Worm (Caenorhabditis elegans) whole organism, late embryonic: Measurements from ENCODE around the gene T20B12.3.

Experiments
- C08G9.2 ChIP-seq: sonication (generic microtip); optimal IDR thresholded peaks from 2 replicates; lab custom pipeline; 2016; ENCODE audit warnings: mild to moderate bottlenecking, missing genetic modification characterization, moderate library complexity, missing compliant biosample characterization
- C38D4.7 ChIP-seq: fragments of 200-800 bp; sonication (Bioruptor generic); optimal IDR thresholded peaks from 2 replicates; lab custom pipeline; 2018; ENCODE audit warnings: mild to moderate bottlenecking, missing genetic modification characterization, moderate library complexity, missing compliant biosample characterization
- K02D7.2 ChIP-seq: sonication (generic microtip); optimal IDR thresholded peaks from 2 replicates; lab custom pipeline; 2017; ENCODE audit warnings: mild to moderate bottlenecking, missing genetic modification characterization, missing compliant biosample characterization
- T23F11.4 ChIP-seq: fragments of 200-800 bp; sonication (Bioruptor generic); optimal IDR thresholded peaks from 2 replicates; lab custom pipeline; 2018; ENCODE audit warnings: mild to moderate bottlenecking, missing genetic modification characterization, missing compliant biosample characterization
- ama-1 ChIP-seq: fragments of 150-350 bp; optimal IDR thresholded peaks from 2 replicates; lab custom pipeline; 2014
- ceh-18 ChIP-seq: sonication (generic microtip); optimal IDR thresholded peaks from 2 replicates; lab custom pipeline; 2016; ENCODE audit warnings: missing genetic modification characterization, missing compliant biosample characterization
- ceh-2 ChIP-seq: sonication (generic microtip); optimal IDR thresholded peaks from 2 replicates; lab custom pipeline; 2016; ENCODE audit warnings: missing genotype, missing genetic modification characterization, missing compliant biosample characterization
- ceh-30 ChIP-seq: fragments of 150-350 bp; optimal IDR thresholded peaks from 2 replicates; lab custom pipeline; 2014; ENCODE audit warnings: missing biosample characterization, missing genetic modification characterization
- ceh-31 ChIP-seq: sonication (generic microtip); optimal IDR thresholded peaks from 2 replicates; lab custom pipeline; 2016; ENCODE audit warnings: missing genetic modification characterization, missing compliant biosample characterization
- ceh-45 ChIP-seq: fragments of 200-800 bp; sonication (Bioruptor generic); IDR thresholded peaks from 2 replicates; pipeline ENCODE4 v1.3.6; 2022; ENCODE audit warnings: missing genetic modification reagents, missing genetic modification characterization, missing compliant biosample characterization
- ceh-48 ChIP-seq: sonication (generic microtip); optimal IDR thresholded peaks from 2 replicates; lab custom pipeline; 2016; ENCODE audit warnings: missing genetic modification characterization, inconsistent platforms, missing compliant biosample characterization
- che-1 ChIP-seq: sonication (generic microtip); optimal IDR thresholded peaks from 2 replicates; lab custom pipeline; 2016; ENCODE audit warnings: mild to moderate bottlenecking, missing genetic modification characterization, missing compliant biosample characterization
- dmd-4 ChIP-seq: sonication (generic microtip); optimal IDR thresholded peaks from 2 replicates; lab custom pipeline; 2016; ENCODE audit warnings: borderline replicate concordance, missing genetic modification characterization, missing compliant biosample characterization
- dve-1 ChIP-seq: sonication (generic microtip); optimal IDR thresholded peaks from 2 replicates; lab custom pipeline; 2017; ENCODE audit warnings: antibody characterized with exemption, mild to moderate bottlenecking, missing genetic modification characterization, missing compliant biosample characterization
- elt-2 ChIP-seq: sonication (generic microtip); optimal IDR thresholded peaks from 2 replicates; lab custom pipeline; 2016; ENCODE audit warnings: missing genetic modification reagents, missing genetic modification characterization, missing compliant biosample characterization
- ets-4 ChIP-seq: sonication (generic microtip); optimal IDR thresholded peaks from 2 replicates; lab custom pipeline; 2016; ENCODE audit warnings: missing genetic modification characterization, missing compliant biosample characterization
- eyg-1 ChIP-seq: sonication (generic microtip); optimal IDR thresholded peaks from 2 replicates; lab custom pipeline; 2016; ENCODE audit warnings: missing genotype, missing genetic modification characterization, missing compliant biosample characterization
- fkh-10 ChIP-seq: fragments of 150-350 bp; optimal IDR thresholded peaks from 2 replicates; lab custom pipeline; 2014; ENCODE audit warnings: missing biosample characterization, missing genetic modification reagents, missing genetic modification characterization
- fkh-6 ChIP-seq: sonication (generic microtip); optimal IDR thresholded peaks from 2 replicates; lab custom pipeline; 2016; ENCODE audit warnings: missing genetic modification characterization, missing compliant biosample characterization
- hlh-15 ChIP-seq: sonication (generic microtip); optimal IDR thresholded peaks from 2 replicates; lab custom pipeline; 2016; ENCODE audit warnings: missing genetic modification characterization, missing compliant biosample characterization
- hlh-30 ChIP-seq: sonication (generic microtip); optimal IDR thresholded peaks from 2 replicates; lab custom pipeline; 2017; ENCODE audit warnings: antibody characterized with exemption, missing genetic modification characterization, missing compliant biosample characterization; ENCODE audit not compliant: insufficient read depth
- hlh-6 ChIP-seq: sonication (generic microtip); optimal IDR thresholded peaks from 2 replicates; lab custom pipeline; 2016; ENCODE audit warnings: missing genotype, missing genetic modification characterization, missing compliant biosample characterization
- hlh-8 ChIP-seq: sonication (generic microtip); optimal IDR thresholded peaks from 2 replicates; lab custom pipeline; 2016; ENCODE audit warnings: missing genotype, missing genetic modification characterization, missing compliant biosample characterization
- lim-6 ChIP-seq: sonication (generic microtip); optimal IDR thresholded peaks from 2 replicates; lab custom pipeline; 2016; ENCODE audit warnings: missing genetic modification characterization, missing compliant biosample characterization
- nfya-1 ChIP-seq: sonication (generic microtip); optimal IDR thresholded peaks from 2 replicates; lab custom pipeline; 2017; ENCODE audit warnings: missing genetic modification characterization, mild to moderate bottlenecking, missing compliant biosample characterization, antibody characterized with exemption, moderate library complexity
- nhr-232 ChIP-seq: sonication (generic microtip); optimal IDR thresholded peaks from 2 replicates; lab custom pipeline; 2016; ENCODE audit warnings: missing genetic modification characterization, missing compliant biosample characterization
- npax-4 ChIP-seq: sonication (generic microtip); optimal IDR thresholded peaks from 2 replicates; lab custom pipeline; 2016; ENCODE audit warnings: missing genetic modification characterization, missing compliant biosample characterization
- pag-3 ChIP-seq: sonication (generic microtip); optimal IDR thresholded peaks from 2 replicates; lab custom pipeline; 2016; ENCODE audit warnings: missing compliant biosample characterization, missing genetic modification characterization, borderline replicate concordance
- pax-1 ChIP-seq: fragments of 150-350 bp; optimal IDR thresholded peaks from 2 replicates; lab custom pipeline; 2014; ENCODE audit warnings: missing biosample characterization, missing genetic modification characterization
- pqm-1 ChIP-seq: sonication (generic microtip); optimal IDR thresholded peaks from 2 replicates; lab custom pipeline; 2016; ENCODE audit warnings: missing genetic modification characterization, missing compliant biosample characterization
- pros-1 ChIP-seq: fragments of 150-350 bp; optimal IDR thresholded peaks from 2 replicates; lab custom pipeline; 2014; ENCODE audit warnings: missing biosample characterization, missing genetic modification reagents, missing genetic modification characterization
- ref-2 ChIP-seq: sonication (generic microtip); optimal IDR thresholded peaks from 2 replicates; lab custom pipeline; 2016; ENCODE audit warnings: missing genetic modification characterization, missing compliant biosample characterization
- rnt-1 ChIP-seq: sonication (generic microtip); optimal IDR thresholded peaks from 2 replicates; lab custom pipeline; 2016; ENCODE audit warnings: missing genetic modification characterization, missing compliant biosample characterization
- sdc-2 ChIP-seq: sonication (generic microtip); optimal IDR thresholded peaks from 2 replicates; lab custom pipeline; 2016; ENCODE audit warnings: missing genotype, missing genetic modification characterization, missing compliant biosample characterization
- sox-2 ChIP-seq: fragments of 200-800 bp; sonication (Bioruptor generic); IDR thresholded peaks from 2 replicates; pipeline ENCODE4 v1.3.6; 2022; ENCODE audit warnings: missing genetic modification reagents, missing genetic modification characterization, missing compliant biosample characterization
- sox-4 ChIP-seq: sonication (generic microtip); optimal IDR thresholded peaks from 2 replicates; lab custom pipeline; 2017; ENCODE audit warnings: mild to moderate bottlenecking, missing genetic modification characterization, inconsistent platforms, missing compliant biosample characterization
- syd-9 ChIP-seq: sonication (generic microtip); optimal IDR thresholded peaks from 2 replicates; lab custom pipeline; 2016; ENCODE audit warnings: mild to moderate bottlenecking, missing genetic modification characterization, moderate library complexity, missing compliant biosample characterization
- tbx-2 ChIP-seq: sonication (generic microtip); optimal IDR thresholded peaks from 2 replicates; lab custom pipeline; 2016; ENCODE audit warnings: missing genetic modification characterization, missing compliant biosample characterization
- unc-42 ChIP-seq: sonication (generic microtip); optimal IDR thresholded peaks from 2 replicates; lab custom pipeline; 2016; ENCODE audit warnings: missing genotype, missing genetic modification characterization, missing compliant biosample characterization
- unc-55 ChIP-seq: sonication (generic microtip); optimal IDR thresholded peaks from 2 replicates; lab custom pipeline; 2017; ENCODE audit warnings: missing biosample characterization, missing genetic modification reagents, missing genetic modification characterization
- ztf-16 ChIP-seq: sonication (generic microtip); optimal IDR thresholded peaks from 2 replicates; lab custom pipeline; 2017; ENCODE audit warnings: missing genetic modification characterization, missing compliant biosample characterization

T20B12.3 gene

DNA sequence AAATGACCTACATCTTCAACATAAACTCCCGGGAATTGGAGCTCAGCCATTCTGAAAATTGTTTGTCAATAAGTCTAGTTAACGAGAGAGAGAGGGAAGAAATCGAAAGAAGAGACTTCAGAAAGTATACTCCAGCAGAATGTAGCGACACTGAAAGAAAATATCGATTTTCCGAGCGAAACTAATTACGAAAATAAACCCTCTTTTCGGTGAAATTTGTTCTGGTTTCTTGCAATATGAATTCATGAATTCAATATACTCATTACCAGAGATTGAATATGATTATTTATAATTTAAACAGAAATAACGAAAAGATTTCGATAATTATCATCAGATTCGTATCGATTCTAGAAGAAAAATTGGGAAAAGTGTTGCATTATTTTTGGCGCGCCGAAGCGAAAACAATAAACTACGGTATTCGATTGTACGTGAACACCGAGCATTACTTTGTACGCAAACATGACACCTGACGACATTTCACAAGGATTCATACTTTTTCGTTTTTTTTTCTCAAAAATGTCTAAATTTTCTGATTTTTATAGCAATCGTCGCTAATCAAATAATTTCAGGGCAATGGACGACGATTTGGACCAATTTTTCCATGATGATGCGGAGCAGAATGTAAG is at the start of gene T20B12.3, which contains the start of gene hmg-4:
Gene T20B12.3 (plus strand): TSS at position 570 of the 626 bp plus-strand sequence.
Gene hmg-4 (minus strand): TSS at position 51 of the 626 bp plus-strand sequence.
- TF ChIP-seq C38D4.7 (GFP tag; lab: Kevin White, UChicago) (no peak), lim-6 (no peak), hlh-6 (tag; lab: Kevin White, UChicago) (no peak), hlh-30 (no peak), nfya-1 (peak; percentile 44), sox-2 (GFP tag; lab: Robert Waterston, UW) (no peak), ets-4 (tag; lab: Kevin White, UChicago) (no peak), unc-42 (tag; lab: Kevin White, UChicago) (peak; percentile 16), ceh-2 (no peak), ceh-31 (tag; lab: Kevin White, UChicago) (peak; percentile 38), npax-4 (tag; lab: Kevin White, UChicago) (no peak), sox-4 (no peak), hlh-15 (tag; lab: Kevin White, UChicago) (no peak)

- TF ChIP-seq hlh-8 (peak; percentile 51), pros-1 (tag; lab: Kevin White, UChicago) (peak; percentile 54), rnt-1 (tag; lab: Kevin White, UChicago) (peak; percentile 32), unc-55 (peak; percentile 89), ref-2 (tag; lab: Kevin White, UChicago) (peak; percentile 37), tbx-2 (tag; lab: Kevin White, UChicago) (peak; percentile 57), nfya-1 (peak; percentile 76), ama-1 (no peak), hlh-30 (peak; percentile 99), ceh-48 (tag; lab: Kevin White, UChicago) (peak; percentile 9), eyg-1 (tag; lab: Kevin White, UChicago) (no peak), pax-1 (tag; lab: Kevin White, UChicago) (no peak), sdc-2 (peak; percentile 2), ceh-31 (tag; lab: Kevin White, UChicago) (peak; percentile 56), ceh-18 (peak; percentile 93), T23F11.4 (GFP tag; lab: Kevin White, UChicago) (no peak)
- TF ChIP-seq, all 69 proteins: peak for 12
Measured at ce11 chrIII:7335220-7335619, 46.7 kb upstream of the T20B12.3 start, which contains the start of gene F56C9.10. Gene F56C9.10, minus strand, starts transcription at chrIII:7335316.

ce11 chrIII:7336214-7336613 is 45.7 kb upstream of the T20B12.3 start, which contains the start of gene gsp-2:
Gene gsp-2, plus strand, starts transcription at chrIII:7336587.
- TF ChIP-seq tbx-2 (tag; lab: Kevin White, UChicago), result peak; percentile 20
- no peak for TF ChIP-seq pqm-1 (tag; lab: Kevin White, UChicago)
- peak; percentile 74 for TF ChIP-seq nfya-1
- TF ChIP-seq unc-55, result no peak
- TF ChIP-seq K02D7.2, result no peak
- peak; percentile 29 for TF ChIP-seq ref-2 (tag; lab: Kevin White, UChicago)
- peak; percentile 0 for TF ChIP-seq che-1 (tag; lab: Kevin White, UChicago)
- no peak for TF ChIP-seq hlh-15 (tag; lab: Kevin White, UChicago)
- no peak for TF ChIP-seq C08G9.2 (tag; lab: Kevin White, UChicago)
- peak; percentile 24 for TF ChIP-seq elt-2 (tag; lab: Kevin White, UChicago)
- peak; percentile 35 for TF ChIP-seq ceh-31 (tag; lab: Kevin White, UChicago)
- peak; percentile 23 for TF ChIP-seq unc-42 (tag; lab: Kevin White, UChicago)
- no peak for TF ChIP-seq ets-4 (tag; lab: Kevin White, UChicago)
- TF ChIP-seq dve-1 (tag; lab: Kevin White, UChicago), result peak; percentile 16
- TF ChIP-seq fkh-10 (GFP tag; lab: Kevin White, UChicago), result no peak

ce11 chrIII:7338009-7338408 is 43.9 kb upstream of the T20B12.3 start:
- TF ChIP-seq dmd-4 (no peak), fkh-6 (tag; lab: Kevin White, UChicago) (no peak), pag-3 (no peak), ama-1 (no peak), ztf-16 (tag; lab: Kevin White, UChicago) (no peak), ceh-30 (tag; lab: Kevin White, UChicago) (no peak), syd-9 (tag; lab: Kevin White, UChicago) (no peak), ceh-45 (GFP tag; lab: Robert Waterston, UW) (no peak), nhr-232 (no peak)
